Worm (Caenorhabditis elegans) whole organism, L1 larva: ENCODE data around the gene fbxb-58.

Experiments
- ama-1 ChIP-seq: fragments of 150-350 bp; optimal IDR thresholded peaks from 2 replicates; lab custom pipeline; 2014
- dsc-1 ChIP-seq: sonication (generic microtip); optimal IDR thresholded peaks from 2 replicates; lab custom pipeline; 2016; ENCODE audit warnings: mild to moderate bottlenecking, missing genetic modification characterization, missing compliant biosample characterization
- hpl-2 ChIP-seq: fragments of 150-350 bp; optimal IDR thresholded peaks from 2 replicates; lab custom pipeline; 2014; ENCODE audit warnings: missing biosample characterization, missing genetic modification reagents, missing genetic modification characterization
- jun-1 ChIP-seq: fragments of 150-350 bp; optimal IDR thresholded peaks from 2 replicates; lab custom pipeline; 2014; ENCODE audit warnings: missing biosample characterization, missing genetic modification reagents, missing genetic modification characterization
- lsy-2 ChIP-seq, 2 experiments: fragments of 150-350 bp; optimal IDR thresholded peaks; 2 replicates each; lab custom pipeline; 2014; ENCODE audit warnings: missing biosample characterization in 2 of 2, missing genetic modification characterization in 2 of 2
- nhr-11 ChIP-seq: fragments of 150-350 bp; optimal IDR thresholded peaks from 2 replicates; lab custom pipeline; 2014; ENCODE audit warnings: missing biosample characterization, missing genetic modification characterization
- nhr-76 ChIP-seq: sonication (generic microtip); optimal IDR thresholded peaks from 2 replicates; lab custom pipeline; 2017; ENCODE audit warnings: missing biosample characterization, missing genetic modification characterization
- unc-130 ChIP-seq: fragments of 150-350 bp; optimal IDR thresholded peaks from 2 replicates; lab custom pipeline; 2017; ENCODE audit warnings: missing biosample characterization, missing genetic modification characterization, inconsistent platforms
- zip-4 ChIP-seq: fragments of 200-800 bp; sonication (Bioruptor generic); optimal IDR thresholded peaks from 2 replicates; lab custom pipeline; 2018; ENCODE audit warnings: mild to moderate bottlenecking, missing genetic modification characterization, moderate library complexity, missing compliant biosample characterization

- no peak for TF ChIP-seq lsy-2 (tag; optimal IDR thresholded peaks at IDR 0.05; lab: Kevin White, UChicago)
- TF ChIP-seq hpl-2 = no peak
- no peak for TF ChIP-seq nhr-76 (tag; lab: Kevin White, UChicago)
- no peak for TF ChIP-seq zip-4 (GFP tag; lab: Kevin White, UChicago)
- TF ChIP-seq ama-1 (lab: Kevin White, UChicago) = no peak
- TF ChIP-seq unc-130 (tag; lab: Kevin White, UChicago) = no peak
- TF ChIP-seq jun-1 = no peak
- no peak for TF ChIP-seq dsc-1 (tag; lab: Kevin White, UChicago)
- no peak for TF ChIP-seq nhr-11 (tag; lab: Kevin White, UChicago)
Measured at ce11 chrX:1675879-1676278, 47.9 kb downstream of the fbxb-58 start.
